Fruit fly (Drosophila melanogaster): ENCODE measurements around the gene Mcm2.
A peak's percentile ranks its signal among the peaks of the same experiment; 100 is the strongest.

Mcm2 gene

dm6 chr3R:8250166-8250733, 14.5 kb upstream of the Mcm2 start, which contains the start of gene mtg:
Gene mtg (plus strand): TSS chr3R:8250497.
- no peak for TF ChIP-seq CG17801 (GFP tag; optimal IDR thresholded peaks at IDR 0.05; ENCODE audit: partially characterized antibody)

- no peak for TF ChIP-seq CG17801 (GFP tag; optimal IDR thresholded peaks at IDR 0.05; ENCODE audit: partially characterized antibody)
Observed at dm6 chr3R:8251532-8251931, 13.2 kb upstream of the Mcm2 start.

- no peak for TF ChIP-seq CG17801 (GFP tag; optimal IDR thresholded peaks at IDR 0.05; ENCODE audit: partially characterized antibody)
Observed at dm6 chr3R:8254347-8254746, 10.4 kb upstream of the Mcm2 start.

- no peak for TF ChIP-seq CG17801 (GFP tag; optimal IDR thresholded peaks at IDR 0.05; ENCODE audit: partially characterized antibody)
Observed at dm6 chr3R:8256040-8256439, 8.7 kb upstream of the Mcm2 start.

- peak; percentile 9 for TF ChIP-seq CG17801 (GFP tag; optimal IDR thresholded peaks at IDR 0.05; ENCODE audit: partially characterized antibody)
Observed at dm6 chr3R:8261634-8262033, 3.1 kb upstream of the Mcm2 start.

- TF ChIP-seq CG17801 (GFP tag; optimal IDR thresholded peaks at IDR 0.05; ENCODE audit: partially characterized antibody) = peak; percentile 2
Observed at dm6 chr3R:8269740-8270139, 5.0 kb downstream of the Mcm2 start, which contains the start of gene CG9630. Gene CG9630 (minus strand): TSS chr3R:8269896.

- TF ChIP-seq CG17801 (GFP tag; optimal IDR thresholded peaks at IDR 0.05; ENCODE audit: partially characterized antibody) = no peak
Observed at dm6 chr3R:8272573-8273165, 7.9 kb downstream of the Mcm2 start.

- TF ChIP-seq CG17801 (GFP tag; optimal IDR thresholded peaks at IDR 0.05; ENCODE audit: partially characterized antibody) = no peak
Observed at dm6 chr3R:8275031-8275430, 10.3 kb downstream of the Mcm2 start.

dm6 chr3R:8277494-8278293, 12.9 kb downstream of the Mcm2 start, which contains the start of gene ato:
Gene ato (plus strand): TSS chr3R:8278052.
- TF ChIP-seq CG17801 (GFP tag; optimal IDR thresholded peaks at IDR 0.05; ENCODE audit: partially characterized antibody) = no peak

dm6 chr3R:8279970-8280369, 15.2 kb downstream of the Mcm2 start:
- no peak for TF ChIP-seq CG17801 (GFP tag; optimal IDR thresholded peaks at IDR 0.05; ENCODE audit: partially characterized antibody)

- TF ChIP-seq CG17801 (GFP tag; optimal IDR thresholded peaks at IDR 0.05; ENCODE audit: partially characterized antibody) = no peak
Observed at dm6 chr3R:8282727-8283126, 18.0 kb downstream of the Mcm2 start.

- TF ChIP-seq CG17801 (GFP tag; optimal IDR thresholded peaks at IDR 0.05; ENCODE audit: partially characterized antibody) = no peak
Observed at dm6 chr3R:8284234-8284633, 19.5 kb downstream of the Mcm2 start.

dm6 chr3R:8285727-8286344, 21.1 kb downstream of the Mcm2 start:
- TF ChIP-seq CG17801 (GFP tag; optimal IDR thresholded peaks at IDR 0.05; ENCODE audit: partially characterized antibody) = no peak

- no peak for TF ChIP-seq CG17801 (GFP tag; optimal IDR thresholded peaks at IDR 0.05; ENCODE audit: partially characterized antibody)
Observed at dm6 chr3R:8287697-8288096, 22.9 kb downstream of the Mcm2 start, which contains the start of gene Nazo. Gene Nazo (plus strand): TSS chr3R:8287876.

dm6 chr3R:8288790-8289189, 24.0 kb downstream of the Mcm2 start:
- TF ChIP-seq CG17801 (GFP tag; optimal IDR thresholded peaks at IDR 0.05; ENCODE audit: partially characterized antibody) = no peak
